Worm (Caenorhabditis elegans): Measurements from ENCODE around the gene T02G5.15.
A peak's percentile ranks its signal among the peaks of the same experiment; 100 is the strongest.

The T02G5.15 gene

ce11 chrII:7122661-7123418 lies 38.7 kb downstream of the T02G5.15 start, which contains the start of gene F10E7.11 (continued):
- TF ChIP-seq hsf-1 (GFP tag; IDR thresholded peaks at IDR 0.05) (no peak), Y95B8A.8 (GFP tag; IDR thresholded peaks at IDR 0.05) (0 out of 2 replicates have a peak, but pooled peaks have one; percentile 13), lsy-27 (tag; optimal IDR thresholded peaks at IDR 0.05; ENCODE audit: borderline replicate concordance, insufficient read depth) (no peak), xnd-1 (tag; optimal IDR thresholded peaks at IDR 0.05) (peak; percentile 4), mcd-1 (GFP tag; IDR thresholded peaks at IDR 0.05) (peak; percentile 78), Y53F4B.3 (GFP tag; IDR thresholded peaks at IDR 0.05) (no peak), unc-130 (GFP tag; optimal IDR thresholded peaks at IDR 0.05) (peak; percentile 6), tlf-1 (GFP tag; optimal IDR thresholded peaks at IDR 0.05) (no peak), B0336.3 (GFP tag; IDR thresholded peaks at IDR 0.05) (peak; percentile 34; the same call in 1 of the 2 replicates), attf-5 (GFP tag; optimal IDR thresholded peaks at IDR 0.05) (peak; percentile 21), K11D2.4 (GFP tag; IDR thresholded peaks at IDR 0.05) (peak; percentile 58; the same call in 1 of the 2 replicates), cebp-1 (GFP tag; IDR thresholded peaks at IDR 0.05) (peak; percentile 92), cebp-1 (tag; optimal IDR thresholded peaks at IDR 0.05) (peak; percentile 99), aptf-2 (GFP tag; conservative IDR thresholded peaks at IDR 0.05) (0 out of 2 replicates have a peak, but pooled peaks have one; percentile 40), F22D6.2 (tag; optimal IDR thresholded peaks at IDR 0.05) (no peak), ceh-40 (GFP tag; IDR thresholded peaks at IDR 0.05) (no peak)

- no peak for TF ChIP-seq akir-1 (GFP tag; optimal IDR thresholded peaks at IDR 0.05)
These were observed 42.3 kb downstream of the T02G5.15 start, which contains the start of gene F10E7.1 for ce11 chrII:7126457-7126856. TSS of gene F10E7.1 (plus strand) at chrII:7126757.

- TF ChIP-seq snpc-1.3 (tag; optimal IDR thresholded peaks at IDR 0.05; ENCODE audit: insufficient read depth) (no peak), lsl-1 (GFP tag; optimal IDR thresholded peaks at IDR 0.05) (peak; percentile 96), D2030.7 (GFP tag; IDR thresholded peaks at IDR 0.05) (peak; percentile 72), Y95B8A.8 (GFP tag; IDR thresholded peaks at IDR 0.05) (0 out of 2 replicates have a peak, but pooled peaks have one; percentile 37), ekl-4 (GFP tag; IDR thresholded peaks at IDR 0.05) (0 out of 2 replicates have a peak, but pooled peaks have one; percentile 28), lin-54 (GFP tag; optimal IDR thresholded peaks at IDR 0.05) (peak; percentile 71), him-1 (tag; optimal IDR thresholded peaks at IDR 0.05) (peak; percentile 24), attf-3 (GFP tag; conservative IDR thresholded peaks at IDR 0.05) (no peak), madf-6 (GFP tag; IDR thresholded peaks at IDR 0.05) (peak; percentile 93), F49E8.2 (tag; optimal IDR thresholded peaks at IDR 0.05; ENCODE audit: insufficient read depth) (peak; percentile 58), ceh-91 (GFP tag; IDR thresholded peaks at IDR 0.05) (peak; percentile 80), snpc-4 (GFP tag; optimal IDR thresholded peaks at IDR 0.05) (no peak), snpc-4 (tag; optimal IDR thresholded peaks at IDR 0.05) (peak in 2 of 4 experiments; percentile 15 to 32), ztf-25 (GFP tag; IDR thresholded peaks at IDR 0.05) (no peak), lin-40 (tag; optimal IDR thresholded peaks at IDR 0.05) (no peak), ztf-18 (tag; optimal IDR thresholded peaks at IDR 0.05) (peak; percentile 35), pha-4 (tag; optimal IDR thresholded peaks at IDR 0.05) (no peak), xnd-1 (tag; optimal IDR thresholded peaks at IDR 0.05) (peak; percentile 85), dpl-1 (GFP tag; optimal IDR thresholded peaks at IDR 0.05) (peak; percentile 29), ztf-28 (GFP tag; IDR thresholded peaks at IDR 0.05) (0 out of 2 replicates have a peak, but pooled peaks have one; percentile 4), snpc-3.4 (tag; optimal IDR thresholded peaks at IDR 0.05) (peak; percentile 24), efl-1 (GFP tag; optimal IDR thresholded peaks at IDR 0.05) (peak; percentile 82), tbp1 (GFP tag; optimal IDR thresholded peaks at IDR 0.05) (no peak), F33H1.4 (GFP tag; IDR thresholded peaks at IDR 0.05) (peak; percentile 87), madf-8 (GFP tag; conservative IDR thresholded peaks at IDR 0.05) (peak; percentile 81), dox-1 (GFP tag; IDR thresholded peaks at IDR 0.05) (peak; percentile 69), let-526 (GFP tag; IDR thresholded peaks at IDR 0.05) (no peak)
These were observed 48.0 kb downstream of the T02G5.15 start, which contains the start of the genes T07F8.4 and gld-3 for ce11 chrII:7131871-7132693. TSS of gene T07F8.4 (minus strand) at chrII:7132032. TSS of gene gld-3 (plus strand) at chrII:7132643.
